Worm (Caenorhabditis elegans) whole organism, L1 larva: Measurements from ENCODE around the gene hmg-12.

Experiments used
- ama-1 ChIP-seq: fragments of 150-350 bp; optimal IDR thresholded peaks from 2 replicates; lab custom pipeline; 2014
- efl-1 ChIP-seq, 4 experiments: fragments of 150-350 bp; optimal IDR thresholded peaks in 3 of 4; peaks in 1 of 4; 1 replicate in 1 of 4; 2 replicates in 3 of 4; lab custom pipeline; 2014; ENCODE audit warnings: missing biosample characterization in 2 of 4, missing genetic modification characterization in 2 of 4, missing genetic modification reagents in 2 of 4
- snpc-4 ChIP-seq: fragments of 150-350 bp; optimal IDR thresholded peaks from 2 replicates; lab custom pipeline; 2014; ENCODE audit warnings: missing biosample characterization, missing genetic modification characterization
- unc-62 ChIP-seq: fragments of 150-350 bp; optimal IDR thresholded peaks from 2 replicates; lab custom pipeline; 2014; ENCODE audit warnings: missing biosample characterization, missing genetic modification reagents, missing genetic modification characterization

- TF ChIP-seq snpc-4 (tag; lab: Kevin White, UChicago) (no peak), ama-1 (no peak), efl-1 (optimal IDR thresholded peaks at IDR 0.05; lab: Kevin White, UChicago) (no peak), efl-1 (GFP tag; optimal IDR thresholded peaks at IDR 0.05 in 1 of 2; lab: Kevin White, UChicago) (no peak), unc-62 (no peak)
Measured at ce11 chrII:11917530-11917952, 1.2 kb downstream of the hmg-12 start.
